Worm (Caenorhabditis elegans) whole organism, L2 larva: ENCODE data around the gene K04C2.5.

ENCODE experiments used
- aly-2 ChIP-seq: fragments of 150-350 bp; optimal IDR thresholded peaks from 2 replicates; lab custom pipeline; 2014; ENCODE audit warnings: missing biosample characterization, missing genetic modification characterization
- nhr-10 ChIP-seq: sonication (generic microtip); optimal IDR thresholded peaks from 2 replicates; lab custom pipeline; 2017; ENCODE audit warnings: missing biosample characterization, missing genetic modification characterization
- unc-62 ChIP-seq: fragments of 150-350 bp; optimal IDR thresholded peaks from 2 replicates; lab custom pipeline; 2014; ENCODE audit warnings: missing biosample characterization, missing genetic modification reagents, missing genetic modification characterization

ce11 chrIII:6904468-6904867 lies 13.0 kb upstream of the K04C2.5 start:
- no peak for TF ChIP-seq aly-2
- TF ChIP-seq unc-62 (GFP tag; lab: Kevin White, UChicago): no peak
- TF ChIP-seq nhr-10: no peak
